Fruit fly (Drosophila melanogaster) whole organism, embryonic: ENCODE data around the gene CG13008.

ENCODE experiments used
- Aef1 ChIP-seq: fragments of 200-800 bp; sonication (Bioruptor generic); IDR thresholded peaks from 3 replicates; pipeline ENCODE4 v1.3.6; 2022; ENCODE audit warnings: missing biosample characterization, missing genetic modification characterization
- maf-S ChIP-seq: fragments of 200-800 bp; sonication (Bioruptor generic); optimal IDR thresholded peaks from 2 replicates; lab custom pipeline; 2016; ENCODE audit warnings: missing biosample characterization, missing genetic modification characterization

DNA sequence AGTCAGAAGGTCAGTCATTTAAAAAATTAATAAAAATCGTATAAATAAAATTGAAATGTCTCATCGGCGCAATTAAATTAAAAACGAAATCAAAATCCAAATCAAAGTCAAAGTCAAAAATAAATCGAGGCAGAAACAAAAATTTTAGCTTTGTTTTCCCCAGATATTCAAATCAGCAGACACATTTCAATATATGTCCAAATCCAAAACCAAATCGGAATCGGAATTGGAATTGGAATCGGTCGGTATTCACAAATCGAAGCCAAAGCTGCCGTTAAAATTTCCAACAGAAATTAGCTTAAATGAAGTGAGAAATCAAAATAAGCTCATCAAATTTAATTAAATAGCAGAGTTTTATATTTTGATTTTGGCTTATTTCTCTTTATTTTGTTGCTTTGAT is 25.1 kb downstream of the CG13008 start:
- TF ChIP-seq maf-S (no peak), Aef1 (GFP tag; lab: Robert Waterston, UW) (no peak)
